Worm (Caenorhabditis elegans) whole organism, L4 larva: ENCODE data around the gene B0244.7.

ENCODE experiments used
- F10B5.3 ChIP-seq: sonication (generic microtip); optimal IDR thresholded peaks from 2 replicates; lab custom pipeline; 2016; ENCODE audit warnings: mild to moderate bottlenecking, missing genetic modification characterization, missing compliant biosample characterization
- F26F4.8 ChIP-seq: fragments of 200-800 bp; sonication (Bioruptor generic); conservative IDR thresholded peaks from 2 replicates; pipeline ENCODE4 v1.3.6; 2022; ENCODE audit warnings: missing genetic modification characterization, missing compliant biosample characterization
- F37D6.2 ChIP-seq: sonication (generic microtip); optimal IDR thresholded peaks from 2 replicates; lab custom pipeline; 2016; ENCODE audit warnings: mild to moderate bottlenecking, missing genetic modification characterization, missing compliant biosample characterization
- F44E2.7 ChIP-seq: fragments of 200-800 bp; sonication (Bioruptor generic); IDR thresholded peaks from 2 replicates; pipeline ENCODE4 v2.1.2; 2022; ENCODE audit warnings: missing genetic modification characterization, missing compliant biosample characterization
- R02D3.7 ChIP-seq: fragments of 150-350 bp; sonication (generic microtip); optimal IDR thresholded peaks from 3 replicates; lab custom pipeline; 2014; ENCODE audit warnings: missing biosample characterization, missing genetic modification characterization
- T20F7.1 ChIP-seq: fragments of 200-800 bp; sonication (Bioruptor generic); optimal IDR thresholded peaks from 2 replicates; lab custom pipeline; 2018; ENCODE audit warnings: mild to moderate bottlenecking, missing genetic modification characterization, missing compliant biosample characterization
- Y75B8A.6 ChIP-seq: fragments of 200-800 bp; sonication (Bioruptor generic); IDR thresholded peaks from 2 replicates; pipeline ENCODE4 v1.3.6; 2022; ENCODE audit warnings: missing genetic modification reagents, missing genetic modification characterization, missing compliant biosample characterization
- ZK546.5 ChIP-seq, 2 experiments: sonication (generic microtip); optimal IDR thresholded peaks; 2 replicates each; lab custom pipeline; 2017; ENCODE audit warnings: missing biosample characterization in 2 of 2, missing genetic modification characterization in 2 of 2
- aly-2 ChIP-seq: sonication (generic microtip); optimal IDR thresholded peaks from 2 replicates; lab custom pipeline; 2018; ENCODE audit warnings: missing biosample characterization, missing genetic modification characterization
- arid-1 ChIP-seq: fragments of 200-800 bp; sonication (Bioruptor generic); conservative IDR thresholded peaks from 2 replicates; pipeline ENCODE4 v1.3.6; 2022; ENCODE audit warnings: missing genetic modification reagents, missing genetic modification characterization, missing compliant biosample characterization
- cey-2 ChIP-seq: sonication (generic microtip); optimal IDR thresholded peaks from 3 replicates; lab custom pipeline; 2017; ENCODE audit warnings: missing genetic modification characterization, mild to moderate bottlenecking, missing compliant biosample characterization, antibody characterized with exemption, borderline replicate concordance; ENCODE audit not compliant: insufficient read depth
- daf-12 ChIP-seq: fragments of 150-350 bp; optimal IDR thresholded peaks from 2 replicates; lab custom pipeline; 2014; ENCODE audit warnings: missing biosample characterization, missing genetic modification reagents, missing genetic modification characterization
- dmd-6 ChIP-seq: fragments of 200-800 bp; sonication (Bioruptor generic); IDR thresholded peaks from 2 replicates; pipeline ENCODE4 v1.3.6; 2022; ENCODE audit warnings: missing genetic modification reagents, missing genetic modification characterization, missing compliant biosample characterization
- dmd-8 ChIP-seq: fragments of 200-800 bp; sonication (Bioruptor generic); IDR thresholded peaks from 2 replicates; pipeline ENCODE4 v1.3.6; 2022; ENCODE audit warnings: missing genetic modification characterization, missing compliant biosample characterization
- dpl-1 ChIP-seq: fragments of 150-350 bp; optimal IDR thresholded peaks from 2 replicates; lab custom pipeline; 2014; ENCODE audit warnings: missing biosample characterization, missing genetic modification reagents, missing genetic modification characterization
- fos-1 ChIP-seq: fragments of 150-350 bp; optimal IDR thresholded peaks from 2 replicates; lab custom pipeline; 2014; ENCODE audit warnings: missing biosample characterization, missing genetic modification characterization
- gei-8 ChIP-seq: fragments of 200-800 bp; sonication (Bioruptor generic); optimal IDR thresholded peaks from 2 replicates; lab custom pipeline; 2018; ENCODE audit warnings: mild to moderate bottlenecking, missing genetic modification characterization, missing compliant biosample characterization
- hlh-11 ChIP-seq: fragments of 200-800 bp; sonication (Bioruptor generic); optimal IDR thresholded peaks from 2 replicates; lab custom pipeline; 2018; ENCODE audit warnings: mild to moderate bottlenecking, missing genetic modification characterization, missing compliant biosample characterization
- hmg-1.1 ChIP-seq: fragments of 200-800 bp; sonication (Bioruptor generic); IDR thresholded peaks from 2 replicates; pipeline ENCODE4 v1.3.6; 2022; ENCODE audit warnings: missing genetic modification reagents, missing genetic modification characterization, missing compliant biosample characterization
- jun-1 ChIP-seq: fragments of 150-350 bp; optimal IDR thresholded peaks from 2 replicates; lab custom pipeline; 2014; ENCODE audit warnings: missing biosample characterization, missing genetic modification reagents, missing genetic modification characterization
- lin-38 ChIP-seq: fragments of 200-800 bp; sonication (Bioruptor generic); IDR thresholded peaks from 2 replicates; pipeline ENCODE4 v1.3.6; 2022; ENCODE audit warnings: missing genetic modification reagents, missing genetic modification characterization, missing compliant biosample characterization
- lin-39 ChIP-seq: fragments of 150-350 bp; optimal IDR thresholded peaks from 2 replicates; lab custom pipeline; 2014; ENCODE audit warnings: missing biosample characterization, missing genetic modification reagents, missing genetic modification characterization
- madf-5 ChIP-seq, 2 experiments: fragments of 200-800 bp; sonication (Bioruptor generic); IDR thresholded peaks; 2 replicates each; pipeline ENCODE4 v1.3.6; 2022; ENCODE audit warnings: missing compliant biosample characterization in 2 of 2, missing genetic modification characterization in 2 of 2
- madf-9 ChIP-seq: fragments of 200-800 bp; sonication (Bioruptor generic); conservative IDR thresholded peaks from 2 replicates; pipeline ENCODE4 v1.3.6; 2022; ENCODE audit warnings: missing genetic modification reagents, missing genetic modification characterization, missing compliant biosample characterization
- mdt-29 ChIP-seq: fragments of 200-800 bp; sonication (Bioruptor generic); IDR thresholded peaks from 2 replicates; pipeline ENCODE4 v1.3.6; 2022; ENCODE audit warnings: missing genetic modification reagents, missing genetic modification characterization, missing compliant biosample characterization
- mes-2 ChIP-seq: sonication (generic microtip); optimal IDR thresholded peaks from 2 replicates; lab custom pipeline; 2016; ENCODE audit warnings: missing genotype, mild to moderate bottlenecking, missing genetic modification characterization, missing compliant biosample characterization; ENCODE audit not compliant: poor library complexity, severe bottlenecking
- mxl-3 ChIP-seq: fragments of 200-800 bp; sonication (Bioruptor generic); optimal IDR thresholded peaks from 2 replicates; lab custom pipeline; 2018; ENCODE audit warnings: mild to moderate bottlenecking, missing genetic modification characterization, missing compliant biosample characterization
- nhr-10 ChIP-seq: fragments of 150-350 bp; optimal IDR thresholded peaks from 2 replicates; lab custom pipeline; 2014; ENCODE audit warnings: missing biosample characterization, missing genetic modification characterization
- nhr-102 ChIP-seq: sonication (generic microtip); optimal IDR thresholded peaks from 2 replicates; lab custom pipeline; 2016; ENCODE audit warnings: mild to moderate bottlenecking, missing genetic modification characterization, moderate library complexity, missing compliant biosample characterization
- nhr-111 ChIP-seq: fragments of 200-800 bp; sonication (Bioruptor generic); optimal IDR thresholded peaks from 2 replicates; lab custom pipeline; 2018; ENCODE audit warnings: mild to moderate bottlenecking, missing genetic modification characterization, missing compliant biosample characterization
- nhr-237 ChIP-seq: sonication (generic microtip); optimal IDR thresholded peaks from 2 replicates; lab custom pipeline; 2017; ENCODE audit warnings: missing biosample characterization, missing genetic modification characterization
- nhr-41 ChIP-seq: fragments of 200-800 bp; sonication (Bioruptor generic); IDR thresholded peaks from 2 replicates; pipeline ENCODE4 v1.3.6; 2022; ENCODE audit warnings: missing genetic modification reagents, missing genetic modification characterization, missing compliant biosample characterization
- nhr-42 ChIP-seq: fragments of 200-800 bp; sonication (Bioruptor generic); IDR thresholded peaks from 2 replicates; pipeline ENCODE4 v1.3.6; 2022; ENCODE audit warnings: missing genetic modification characterization, missing compliant biosample characterization
- nhr-48 ChIP-seq: sonication (generic microtip); optimal IDR thresholded peaks from 2 replicates; lab custom pipeline; 2016; ENCODE audit warnings: mild to moderate bottlenecking, missing genetic modification characterization, missing compliant biosample characterization
- nhr-6 ChIP-seq: fragments of 150-350 bp; optimal IDR thresholded peaks from 2 replicates; lab custom pipeline; 2014; ENCODE audit warnings: missing biosample characterization, missing genetic modification characterization
- nhr-76 ChIP-seq: fragments of 150-350 bp; optimal IDR thresholded peaks from 2 replicates; lab custom pipeline; 2014; ENCODE audit warnings: missing biosample characterization, missing genetic modification characterization
- pha-4 ChIP-seq, 2 experiments: fragments of 150-350 bp in 1 of 2; fragments of 200-800 bp in 1 of 2; sonication (Bioruptor generic) in 1 of 2; IDR thresholded peaks in 1 of 2; optimal IDR thresholded peaks in 1 of 2; 2 replicates each; pipeline versions ENCODE4 v1.3.6 to Lab custom; 2014 to 2022; ENCODE audit warnings: missing genetic modification characterization in 2 of 2, missing genetic modification reagents in 2 of 2, missing biosample characterization in 1 of 2, missing compliant biosample characterization in 1 of 2
- rbr-2 ChIP-seq: sonication (generic microtip); optimal IDR thresholded peaks from 2 replicates; lab custom pipeline; 2016; ENCODE audit warnings: missing genotype, missing genetic modification characterization, missing compliant biosample characterization
- saeg-2 ChIP-seq: fragments of 200-800 bp; sonication (Bioruptor generic); IDR thresholded peaks from 2 replicates; pipeline ENCODE4 v1.3.6; 2022; ENCODE audit warnings: missing genetic modification reagents, missing genetic modification characterization, missing compliant biosample characterization
- sdz-12 ChIP-seq: fragments of 200-800 bp; sonication (Bioruptor generic); optimal IDR thresholded peaks from 2 replicates; lab custom pipeline; 2018; ENCODE audit warnings: mild to moderate bottlenecking, missing genetic modification characterization, missing compliant biosample characterization
- set-16 ChIP-seq: fragments of 200-800 bp; sonication (Bioruptor generic); IDR thresholded peaks from 2 replicates; pipeline ENCODE4 v1.3.6; 2022; ENCODE audit warnings: missing genetic modification reagents, missing genetic modification characterization, missing compliant biosample characterization
- tag-97 ChIP-seq: fragments of 200-800 bp; sonication (Bioruptor generic); IDR thresholded peaks from 2 replicates; pipeline ENCODE4 v1.3.6; 2022; ENCODE audit warnings: missing genetic modification characterization, missing compliant biosample characterization
- tra-1 ChIP-seq: fragments of 200-800 bp; sonication (Bioruptor generic); IDR thresholded peaks from 2 replicates; pipeline ENCODE4 v1.3.6; 2022; ENCODE audit warnings: missing genetic modification reagents, missing genetic modification characterization, missing compliant biosample characterization
- unc-39 ChIP-seq: sonication (generic microtip); optimal IDR thresholded peaks from 2 replicates; lab custom pipeline; 2017; ENCODE audit warnings: missing biosample characterization, missing genetic modification characterization
- unc-62 ChIP-seq, 3 experiments: fragments of 150-350 bp in 1 of 3; sonication (generic microtip); optimal IDR thresholded peaks in 2 of 3; peaks in 1 of 3; 1 replicate in 1 of 3; 2 replicates in 2 of 3; lab custom pipeline; 2014 to 2017; ENCODE audit warnings: missing biosample characterization in 3 of 3, missing genetic modification characterization in 3 of 3, missing genetic modification reagents in 3 of 3, missing genotype in 1 of 3
- vab-7 ChIP-seq: fragments of 200-800 bp; sonication (Bioruptor generic); IDR thresholded peaks from 2 replicates; pipeline ENCODE4 v1.3.6; 2022; ENCODE audit warnings: missing genetic modification reagents, missing genetic modification characterization, missing compliant biosample characterization
- zag-1 ChIP-seq: fragments of 150-350 bp; optimal IDR thresholded peaks from 2 replicates; lab custom pipeline; 2014; ENCODE audit warnings: missing biosample characterization, missing genetic modification characterization
- zip-11 ChIP-seq: fragments of 200-800 bp; sonication (Bioruptor generic); IDR thresholded peaks from 2 replicates; pipeline ENCODE4 v1.3.6; 2022; ENCODE audit warnings: missing genetic modification characterization, missing compliant biosample characterization
- zip-2 ChIP-seq: fragments of 150-350 bp; optimal IDR thresholded peaks from 2 replicates; lab custom pipeline; 2014; ENCODE audit warnings: missing biosample characterization, missing genetic modification characterization
- ztf-7 ChIP-seq: fragments of 150-350 bp; optimal IDR thresholded peaks from 2 replicates; lab custom pipeline; 2014; ENCODE audit warnings: missing biosample characterization, missing genetic modification characterization

The B0244.7 gene

ce11 chrIII:5715467-5715866, 15.8 kb upstream of the B0244.7 start (continued):
- TF ChIP-seq rbr-2 (peak; percentile 58), dpl-1 (peak; percentile 26), nhr-237 (no peak), zip-2 (tag; lab: Kevin White, UChicago) (no peak), sdz-12 (no peak), mdt-29 (GFP tag; lab: Robert Waterston, UW) (peak; percentile 23; the same call in 1 of the 2 replicates), Y75B8A.6 (GFP tag; lab: Robert Waterston, UW) (no peak), nhr-10 (tag; lab: Kevin White, UChicago) (no peak), vab-7 (GFP tag; lab: Robert Waterston, UW) (peak; percentile 40; the same call in 1 of the 2 replicates), fos-1 (tag; lab: Kevin White, UChicago) (no peak), dmd-6 (GFP tag; lab: Robert Waterston, UW) (peak; percentile 39), nhr-111 (peak; percentile 3), aly-2 (tag; lab: Kevin White, UChicago) (no peak), lin-39 (tag; lab: Kevin White, UChicago) (no peak), nhr-102 (no peak), madf-9 (GFP tag; lab: Robert Waterston, UW) (peak; percentile 58), ZK546.5 (tag; optimal IDR thresholded peaks at IDR 0.05; lab: Kevin White, UChicago) (no peak), dmd-8 (GFP tag; lab: Robert Waterston, UW) (no peak), T20F7.1 (GFP tag; lab: Kevin White, UChicago) (no peak), nhr-6 (tag; lab: Kevin White, UChicago) (peak; percentile 79), gei-8 (GFP tag; lab: Kevin White, UChicago) (no peak), zag-1 (tag; lab: Kevin White, UChicago) (no peak), nhr-42 (GFP tag; lab: Robert Waterston, UW) (no peak), ztf-7 (no peak), mxl-3 (GFP tag; lab: Kevin White, UChicago) (peak; percentile 70), tag-97 (GFP tag; lab: Robert Waterston, UW) (no peak), F26F4.8 (GFP tag; lab: Robert Waterston, UW) (no peak), zip-11 (0 out of 2 replicates have a peak, but pooled peaks have one; percentile 11), pha-4 (GFP tag; IDR thresholded peaks at IDR 0.05; lab: Robert Waterston, UW) (peak; percentile 17; the same call in 1 of the 2 replicates), pha-4 (tag; optimal IDR thresholded peaks at IDR 0.05; lab: Kevin White, UChicago) (no peak), daf-12 (tag; lab: Kevin White, UChicago) (no peak), saeg-2 (GFP tag; lab: Robert Waterston, UW) (no peak), unc-62 (GFP tag; optimal IDR thresholded peaks at IDR 0.05 in 1 of 2; lab: Kevin White, UChicago) (peak in 1 of 2 experiments; percentile 93), unc-62 (tag; optimal IDR thresholded peaks at IDR 0.05; lab: Kevin White, UChicago) (no peak), nhr-41 (GFP tag; lab: Robert Waterston, UW) (no peak), nhr-48 (tag; lab: Kevin White, UChicago) (peak; percentile 41), hmg-1.1 (no peak; the same call in none of the 2 replicates), madf-5 (GFP tag; IDR thresholded peaks at IDR 0.05; lab: Robert Waterston, UW) (no peak), F37D6.2 (tag; lab: Kevin White, UChicago) (no peak), jun-1 (tag; lab: Kevin White, UChicago) (peak; percentile 38), set-16 (peak; percentile 70), R02D3.7 (no peak), unc-39 (no peak), nhr-76 (tag; lab: Kevin White, UChicago) (no peak), hlh-11 (tag; lab: Kevin White, UChicago) (peak; percentile 80), lin-38 (GFP tag; lab: Robert Waterston, UW) (peak; percentile 49; the same call in 1 of the 2 replicates), mes-2 (peak; percentile 74), arid-1 (0 out of 2 replicates have a peak, but pooled peaks have one; percentile 9), cey-2 (no peak), F44E2.7 (0 out of 2 replicates have a peak, but pooled peaks have one; percentile 30), tra-1 (GFP tag; lab: Robert Waterston, UW) (no peak), F10B5.3 (no peak)
